Worm (Caenorhabditis elegans): ENCODE data around the gene slrp-1.

The slrp-1 gene

DNA sequence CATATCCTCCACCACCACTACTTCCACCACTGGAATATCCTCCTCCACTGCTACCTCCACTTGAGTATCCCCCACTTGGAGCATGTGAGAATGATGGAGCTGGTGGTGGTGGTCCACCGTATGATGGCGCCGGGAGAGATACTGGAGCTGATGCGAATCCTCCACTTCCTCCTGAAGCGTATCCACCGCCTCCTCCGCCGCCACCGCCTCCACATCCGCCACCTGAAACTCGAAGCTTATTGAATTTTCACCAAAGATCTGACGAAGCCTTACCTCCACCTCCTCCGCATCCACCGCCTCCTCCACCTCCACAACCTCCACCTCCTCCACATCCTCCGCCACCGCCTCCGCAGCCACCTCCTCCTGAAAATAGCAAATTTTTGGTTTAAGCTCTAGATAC, 2.9 kb upstream of the slrp-1 start:
- TF ChIP-seq ztf-29 (GFP tag; IDR thresholded peaks at IDR 0.05) (no peak), ref-1 (GFP tag; conservative IDR thresholded peaks at IDR 0.05) (no peak), med-1 (GFP tag; optimal IDR thresholded peaks at IDR 0.05; ENCODE audit: insufficient read depth) (no peak), T22C8.4 (GFP tag; IDR thresholded peaks at IDR 0.05) (no peak)

ce11 chrV:13563841-13564240, 1.8 kb upstream of the slrp-1 start, which contains the start of gene grl-17:
Gene grl-17, minus strand, starts transcription at chrV:13563941.
- TF ChIP-seq med-1 (GFP tag; optimal IDR thresholded peaks at IDR 0.05; ENCODE audit: insufficient read depth), result no peak
- TF ChIP-seq tab-1 (GFP tag; IDR thresholded peaks at IDR 0.05), result no peak
- no peak for TF ChIP-seq ztf-23 (GFP tag; IDR thresholded peaks at IDR 0.05)

DNA sequence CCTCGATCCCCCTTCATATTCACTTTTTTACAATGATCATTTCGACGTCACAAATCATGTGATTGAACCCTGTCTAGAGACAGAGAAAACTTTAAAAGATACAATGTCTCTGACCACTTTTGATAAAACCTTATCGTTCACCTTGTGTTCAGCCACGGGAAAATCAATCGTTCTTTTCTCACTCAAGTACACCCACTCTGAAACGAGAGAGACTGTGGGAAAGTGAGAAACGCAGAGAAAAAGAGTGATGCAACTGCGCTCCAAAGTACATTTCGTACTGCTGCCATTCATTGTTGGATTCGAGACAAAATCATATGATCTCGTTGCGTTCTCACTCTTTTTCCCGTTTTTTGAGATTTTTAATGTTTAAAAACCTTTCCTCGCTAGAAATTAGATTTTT, 466 bp upstream of the slrp-1 start:
- no peak for TF ChIP-seq ref-1 (GFP tag; conservative IDR thresholded peaks at IDR 0.05)
- TF ChIP-seq ztf-29 (GFP tag; IDR thresholded peaks at IDR 0.05), result no peak
- 0 out of 2 replicates have a peak, but pooled peaks have one; percentile 9 for TF ChIP-seq T22C8.4 (GFP tag; IDR thresholded peaks at IDR 0.05)

- TF ChIP-seq med-1 (GFP tag; optimal IDR thresholded peaks at IDR 0.05; ENCODE audit: insufficient read depth) (no peak), tab-1 (GFP tag; IDR thresholded peaks at IDR 0.05) (no peak), ref-1 (GFP tag; conservative IDR thresholded peaks at IDR 0.05) (no peak), flt-1 (GFP tag; IDR thresholded peaks at IDR 0.05) (no peak)
Observed at ce11 chrV:13566967-13567366, 1.3 kb downstream of the slrp-1 start.

- TF ChIP-seq med-1 (GFP tag; optimal IDR thresholded peaks at IDR 0.05; ENCODE audit: insufficient read depth) (no peak), ref-1 (GFP tag; conservative IDR thresholded peaks at IDR 0.05) (no peak), klf-2 (GFP tag; conservative IDR thresholded peaks at IDR 0.05) (no peak), cog-1 (tag; optimal IDR thresholded peaks at IDR 0.05) (no peak), T22C8.4 (GFP tag; IDR thresholded peaks at IDR 0.05) (no peak), tab-1 (GFP tag; IDR thresholded peaks at IDR 0.05) (no peak), flt-1 (GFP tag; IDR thresholded peaks at IDR 0.05) (no peak), ztf-23 (GFP tag; IDR thresholded peaks at IDR 0.05) (no peak), ztf-29 (GFP tag; IDR thresholded peaks at IDR 0.05) (no peak)
Observed at ce11 chrV:13568533-13568932, 2.9 kb downstream of the slrp-1 start, which contains the start of the genes nuaf-1 and bir-2. Gene nuaf-1, minus strand, starts transcription at chrV:13568630. Gene bir-2, plus strand, starts transcription at chrV:13568850.

- TF ChIP-seq cog-1 (tag; optimal IDR thresholded peaks at IDR 0.05) (no peak), flt-1 (GFP tag; IDR thresholded peaks at IDR 0.05) (no peak), T22C8.4 (GFP tag; IDR thresholded peaks at IDR 0.05) (no peak), klf-2 (GFP tag; conservative IDR thresholded peaks at IDR 0.05) (no peak), ztf-29 (GFP tag; IDR thresholded peaks at IDR 0.05) (no peak), ztf-23 (GFP tag; IDR thresholded peaks at IDR 0.05) (no peak)
Observed at ce11 chrV:13571714-13572258, 6.1 kb downstream of the slrp-1 start, which contains the start of gene C50B8.4. Gene C50B8.4, plus strand, starts transcription at chrV:13572012.

DNA sequence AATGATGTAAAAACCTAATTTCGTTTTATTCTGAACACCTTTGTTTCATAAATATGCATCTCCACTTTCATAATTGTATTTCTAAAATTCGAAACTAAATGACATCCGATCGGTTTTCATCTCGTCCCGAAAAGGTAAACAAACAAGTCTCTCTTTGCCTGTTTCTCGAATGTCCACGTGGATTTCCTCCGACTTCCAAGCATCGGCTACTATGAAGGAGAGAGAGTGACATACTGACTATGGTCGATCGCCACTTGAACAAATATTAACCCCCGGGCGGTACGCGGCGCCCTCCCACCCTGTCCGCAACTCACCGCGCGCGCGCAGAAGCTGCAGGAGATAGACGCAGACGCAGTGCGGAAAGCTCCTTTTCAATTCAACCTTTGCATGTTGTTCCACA, 10.2 kb downstream of the slrp-1 start:
- TF ChIP-seq med-1 (GFP tag; optimal IDR thresholded peaks at IDR 0.05; ENCODE audit: insufficient read depth) (no peak), cog-1 (tag; optimal IDR thresholded peaks at IDR 0.05) (no peak), ztf-29 (GFP tag; IDR thresholded peaks at IDR 0.05) (no peak), tab-1 (GFP tag; IDR thresholded peaks at IDR 0.05) (no peak), flt-1 (GFP tag; IDR thresholded peaks at IDR 0.05) (no peak), ref-1 (GFP tag; conservative IDR thresholded peaks at IDR 0.05) (no peak), ztf-23 (GFP tag; IDR thresholded peaks at IDR 0.05) (peak; percentile 43; the same call in 1 of the 2 replicates), klf-2 (GFP tag; conservative IDR thresholded peaks at IDR 0.05) (no peak)

DNA sequence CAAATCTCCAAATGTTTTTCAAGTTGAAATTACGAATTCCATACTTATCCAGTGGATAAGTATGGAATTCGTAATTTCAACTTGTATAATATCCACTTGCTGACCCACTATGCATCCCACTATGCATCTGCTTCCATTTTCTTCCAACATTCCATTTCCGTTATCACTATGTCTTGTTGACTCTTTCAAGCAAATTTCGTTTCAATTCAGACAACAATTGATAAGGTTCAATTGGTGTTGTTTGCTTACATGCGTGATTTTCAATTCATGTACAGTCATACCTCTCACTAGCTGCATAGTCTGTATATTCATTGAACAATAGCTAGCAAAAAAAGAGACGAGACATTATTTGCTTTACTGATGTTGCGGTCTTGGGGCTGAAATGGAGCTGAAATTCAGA, 11.2 kb downstream of the slrp-1 start:
- no peak for TF ChIP-seq ref-1 (GFP tag; conservative IDR thresholded peaks at IDR 0.05)
- no peak for TF ChIP-seq klf-2 (GFP tag; conservative IDR thresholded peaks at IDR 0.05)
- no peak for TF ChIP-seq T22C8.4 (GFP tag; IDR thresholded peaks at IDR 0.05)
- no peak for TF ChIP-seq ztf-23 (GFP tag; IDR thresholded peaks at IDR 0.05)
- no peak for TF ChIP-seq ztf-29 (GFP tag; IDR thresholded peaks at IDR 0.05)
- TF ChIP-seq tab-1 (GFP tag; IDR thresholded peaks at IDR 0.05), result no peak

DNA sequence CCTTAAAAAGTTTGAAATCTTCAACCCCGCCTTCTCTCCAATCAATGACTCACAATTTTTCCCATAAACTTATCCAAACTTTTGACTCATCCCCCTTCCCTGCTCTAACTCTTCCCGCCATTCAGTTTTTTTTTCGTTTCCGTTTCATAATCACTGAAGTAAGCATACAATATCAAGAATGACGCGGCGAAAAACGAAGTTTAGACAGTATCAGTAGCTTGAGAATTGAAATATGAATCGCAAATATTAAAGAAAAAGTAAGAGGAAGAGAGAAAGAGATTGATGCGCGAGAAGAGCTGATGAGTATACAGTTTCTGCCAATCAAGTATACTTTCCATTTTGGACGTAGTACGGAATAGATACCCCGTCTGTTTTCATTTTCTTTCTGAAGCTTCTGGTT, 11.8 kb downstream of the slrp-1 start:
- TF ChIP-seq T22C8.4 (GFP tag; IDR thresholded peaks at IDR 0.05) (no peak), klf-2 (GFP tag; conservative IDR thresholded peaks at IDR 0.05) (no peak), flt-1 (GFP tag; IDR thresholded peaks at IDR 0.05) (no peak), tab-1 (GFP tag; IDR thresholded peaks at IDR 0.05) (no peak), ztf-29 (GFP tag; IDR thresholded peaks at IDR 0.05) (no peak), med-1 (GFP tag; optimal IDR thresholded peaks at IDR 0.05; ENCODE audit: insufficient read depth) (no peak), ztf-23 (GFP tag; IDR thresholded peaks at IDR 0.05) (no peak), ref-1 (GFP tag; conservative IDR thresholded peaks at IDR 0.05) (no peak), cog-1 (tag; optimal IDR thresholded peaks at IDR 0.05) (no peak)

- no peak for TF ChIP-seq klf-2 (GFP tag; conservative IDR thresholded peaks at IDR 0.05)
- no peak for TF ChIP-seq T22C8.4 (GFP tag; IDR thresholded peaks at IDR 0.05)
- TF ChIP-seq med-1 (GFP tag; optimal IDR thresholded peaks at IDR 0.05; ENCODE audit: insufficient read depth), result no peak
- TF ChIP-seq ztf-29 (GFP tag; IDR thresholded peaks at IDR 0.05), result no peak
- TF ChIP-seq ref-1 (GFP tag; conservative IDR thresholded peaks at IDR 0.05), result no peak
- no peak for TF ChIP-seq tab-1 (GFP tag; IDR thresholded peaks at IDR 0.05)
- no peak for TF ChIP-seq cog-1 (tag; optimal IDR thresholded peaks at IDR 0.05)
Observed at ce11 chrV:13578637-13579036, 13.0 kb downstream of the slrp-1 start, which contains the start of gene C50B8.6. Gene C50B8.6, plus strand, starts transcription at chrV:13578972.

DNA sequence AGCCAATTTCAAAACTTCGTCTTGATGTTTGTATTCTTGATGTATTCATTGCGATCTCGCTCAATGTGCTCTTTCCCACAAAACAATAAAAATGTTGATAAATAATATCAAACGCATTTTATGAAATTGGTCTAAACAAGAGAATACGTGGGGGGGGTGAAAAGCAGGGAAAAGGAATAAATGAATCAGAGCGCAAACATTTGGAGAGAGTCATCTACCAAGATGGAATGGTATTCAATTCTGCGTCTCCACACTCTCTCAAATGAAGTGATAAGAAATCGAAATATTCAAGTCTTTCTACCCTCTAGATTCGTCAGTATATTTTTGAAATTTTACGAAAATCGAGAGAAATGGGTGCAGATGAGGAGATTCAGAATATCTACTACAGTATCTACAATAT, 15.0 kb downstream of the slrp-1 start, which contains the start of gene C50B8.5:
Gene C50B8.5, plus strand, starts transcription at position 273 of the 400 bp plus-strand sequence.
- TF ChIP-seq tab-1 (GFP tag; IDR thresholded peaks at IDR 0.05) (no peak), ztf-29 (GFP tag; IDR thresholded peaks at IDR 0.05) (no peak), cog-1 (tag; optimal IDR thresholded peaks at IDR 0.05) (no peak)

Data from whole organism, midembryonic.